Worm (Caenorhabditis elegans) whole organism, L1 larva: ENCODE measurements around the gene cutl-22.

Experiments used
- C04F5.9 ChIP-seq: sonication (generic microtip); optimal IDR thresholded peaks from 2 replicates; lab custom pipeline; 2016; ENCODE audit warnings: missing genetic modification characterization, missing compliant biosample characterization
- C16A3.4 ChIP-seq: fragments of 150-350 bp; optimal IDR thresholded peaks from 2 replicates; lab custom pipeline; 2014; ENCODE audit warnings: missing biosample characterization, missing genetic modification characterization
- C34B4.2 ChIP-seq: sonication (generic microtip); optimal IDR thresholded peaks from 2 replicates; lab custom pipeline; 2017; ENCODE audit warnings: mild to moderate bottlenecking, missing genetic modification characterization, missing compliant biosample characterization
- F16B12.6 ChIP-seq: fragments of 150-350 bp; optimal IDR thresholded peaks from 2 replicates; lab custom pipeline; 2014; ENCODE audit warnings: missing biosample characterization, missing genetic modification characterization
- Y116A8C.19 ChIP-seq: sonication (generic microtip); optimal IDR thresholded peaks from 2 replicates; lab custom pipeline; 2016; ENCODE audit warnings: missing compliant biosample characterization, missing genetic modification characterization, borderline replicate concordance
- aha-1 ChIP-seq: fragments of 150-350 bp; optimal IDR thresholded peaks from 2 replicates; lab custom pipeline; 2014; ENCODE audit warnings: missing biosample characterization, missing genetic modification characterization
- ceh-63 ChIP-seq: fragments of 200-800 bp; sonication (Bioruptor generic); optimal IDR thresholded peaks from 2 replicates; lab custom pipeline; 2018; ENCODE audit warnings: mild to moderate bottlenecking, missing genetic modification characterization, missing compliant biosample characterization
- ceh-82 ChIP-seq, 3 experiments: fragments of 150-350 bp in 1 of 3; sonication (generic microtip) in 2 of 3; optimal IDR thresholded peaks; 2 replicates each; lab custom pipeline; 2014 to 2017; ENCODE audit warnings: missing biosample characterization in 3 of 3, missing genetic modification characterization in 3 of 3
- ces-1 ChIP-seq: fragments of 150-350 bp; optimal IDR thresholded peaks from 2 replicates; lab custom pipeline; 2014; ENCODE audit warnings: missing biosample characterization, missing genetic modification reagents, missing genetic modification characterization
- dpl-1 ChIP-seq, 3 experiments: fragments of 150-350 bp in 2 of 3; sonication (generic microtip) in 1 of 3; optimal IDR thresholded peaks; 2 replicates each; lab custom pipeline; 2014 to 2017; ENCODE audit warnings: missing biosample characterization in 3 of 3, missing genetic modification characterization in 3 of 3, missing genetic modification reagents in 3 of 3
- dsc-1 ChIP-seq: sonication (generic microtip); optimal IDR thresholded peaks from 2 replicates; lab custom pipeline; 2016; ENCODE audit warnings: mild to moderate bottlenecking, missing genetic modification characterization, missing compliant biosample characterization
- efl-1 ChIP-seq, 4 experiments: fragments of 150-350 bp; optimal IDR thresholded peaks in 3 of 4; peaks in 1 of 4; 1 replicate in 1 of 4; 2 replicates in 3 of 4; lab custom pipeline; 2014; ENCODE audit warnings: missing biosample characterization in 2 of 4, missing genetic modification characterization in 2 of 4, missing genetic modification reagents in 2 of 4
- egl-13 ChIP-seq: sonication (generic microtip); optimal IDR thresholded peaks from 2 replicates; lab custom pipeline; 2016; ENCODE audit warnings: missing genotype, missing genetic modification reagents, missing genetic modification characterization, missing compliant biosample characterization
- elt-2 ChIP-seq: sonication (generic microtip); optimal IDR thresholded peaks from 2 replicates; lab custom pipeline; 2016; ENCODE audit warnings: missing genetic modification characterization, mild to moderate bottlenecking, inconsistent platforms, missing compliant biosample characterization, missing genetic modification reagents
- fkh-4 ChIP-seq: sonication (generic microtip); optimal IDR thresholded peaks from 2 replicates; lab custom pipeline; 2016; ENCODE audit warnings: missing compliant biosample characterization, missing genetic modification characterization, borderline replicate concordance
- fkh-8 ChIP-seq: sonication (generic microtip); optimal IDR thresholded peaks from 2 replicates; lab custom pipeline; 2016; ENCODE audit warnings: mild to moderate bottlenecking, missing genetic modification characterization, missing compliant biosample characterization
- fos-1 ChIP-seq: fragments of 150-350 bp; optimal IDR thresholded peaks from 2 replicates; lab custom pipeline; 2014; ENCODE audit warnings: missing biosample characterization, missing genetic modification characterization
- hlh-17 ChIP-seq: fragments of 200-800 bp; sonication (Bioruptor generic); optimal IDR thresholded peaks from 2 replicates; lab custom pipeline; 2018; ENCODE audit warnings: missing genetic modification characterization, mild to moderate bottlenecking, missing compliant biosample characterization, moderate library complexity, borderline replicate concordance
- hpl-2 ChIP-seq: fragments of 150-350 bp; optimal IDR thresholded peaks from 2 replicates; lab custom pipeline; 2014; ENCODE audit warnings: missing biosample characterization, missing genetic modification reagents, missing genetic modification characterization
- jun-1 ChIP-seq: fragments of 150-350 bp; optimal IDR thresholded peaks from 2 replicates; lab custom pipeline; 2014; ENCODE audit warnings: missing biosample characterization, missing genetic modification reagents, missing genetic modification characterization
- lin-13 ChIP-seq: fragments of 150-350 bp; optimal IDR thresholded peaks from 2 replicates; lab custom pipeline; 2014; ENCODE audit warnings: missing biosample characterization, missing genetic modification reagents, missing genetic modification characterization
- lin-14 ChIP-seq: fragments of 200-800 bp; sonication (Bioruptor generic); optimal IDR thresholded peaks from 2 replicates; lab custom pipeline; 2018; ENCODE audit warnings: mild to moderate bottlenecking, missing genetic modification characterization, moderate library complexity, missing compliant biosample characterization
- lin-15B ChIP-seq: fragments of 150-350 bp; sonication (generic microtip); optimal IDR thresholded peaks from 3 replicates; lab custom pipeline; 2014; ENCODE audit warnings: missing biosample characterization, missing genetic modification characterization
- lsy-2 ChIP-seq, 2 experiments: fragments of 150-350 bp; optimal IDR thresholded peaks; 2 replicates each; lab custom pipeline; 2014; ENCODE audit warnings: missing biosample characterization in 2 of 2, missing genetic modification characterization in 2 of 2
- mab-9 ChIP-seq: fragments of 200-800 bp; sonication (Bioruptor generic); IDR thresholded peaks from 2 replicates; pipeline ENCODE4 v1.3.6; 2022; ENCODE audit warnings: missing genetic modification reagents, missing genetic modification characterization, missing compliant biosample characterization
- mdl-1 ChIP-seq, 2 experiments: fragments of 150-350 bp; optimal IDR thresholded peaks; 2 replicates each; lab custom pipeline; 2014 to 2017; ENCODE audit warnings: missing biosample characterization in 2 of 2, missing genetic modification characterization in 2 of 2, inconsistent platforms in 1 of 2
- mep-1 ChIP-seq: fragments of 150-350 bp; optimal IDR thresholded peaks from 2 replicates; lab custom pipeline; 2014; ENCODE audit warnings: missing biosample characterization, missing genetic modification characterization
- nhr-11 ChIP-seq: fragments of 150-350 bp; optimal IDR thresholded peaks from 2 replicates; lab custom pipeline; 2014; ENCODE audit warnings: missing biosample characterization, missing genetic modification characterization
- nhr-237 ChIP-seq: fragments of 150-350 bp; optimal IDR thresholded peaks from 2 replicates; lab custom pipeline; 2014; ENCODE audit warnings: missing biosample characterization, missing genetic modification characterization
- nhr-47 ChIP-seq: sonication (generic microtip); optimal IDR thresholded peaks from 2 replicates; lab custom pipeline; 2016; ENCODE audit warnings: mild to moderate bottlenecking, missing genetic modification characterization, moderate library complexity, missing compliant biosample characterization
- nhr-71 ChIP-seq: sonication (generic microtip); optimal IDR thresholded peaks from 2 replicates; lab custom pipeline; 2016; ENCODE audit warnings: mild to moderate bottlenecking, missing genetic modification characterization, moderate library complexity, missing compliant biosample characterization
- nhr-85 ChIP-seq: sonication (generic microtip); peaks from one replicate; lab custom pipeline; 2016; ENCODE audit warnings: missing genetic modification characterization, inconsistent platforms, missing compliant biosample characterization
- nhr-90 ChIP-seq: sonication (generic microtip); optimal IDR thresholded peaks from 2 replicates; lab custom pipeline; 2016; ENCODE audit warnings: mild to moderate bottlenecking, missing genetic modification characterization, missing compliant biosample characterization; ENCODE audit not compliant: poor library complexity
- rnt-1 ChIP-seq: sonication (generic microtip); optimal IDR thresholded peaks from 2 replicates; lab custom pipeline; 2016; ENCODE audit warnings: mild to moderate bottlenecking, missing genetic modification characterization, moderate library complexity, missing compliant biosample characterization
- skn-1 ChIP-seq: fragments of 150-350 bp; optimal IDR thresholded peaks from 2 replicates; lab custom pipeline; 2014; ENCODE audit warnings: missing biosample characterization, missing genetic modification characterization
- snpc-4 ChIP-seq: fragments of 150-350 bp; optimal IDR thresholded peaks from 2 replicates; lab custom pipeline; 2014; ENCODE audit warnings: missing biosample characterization, missing genetic modification characterization
- sox-4 ChIP-seq: sonication (generic microtip); optimal IDR thresholded peaks from 2 replicates; lab custom pipeline; 2016; ENCODE audit warnings: missing genetic modification characterization, missing compliant biosample characterization
- sup-37 ChIP-seq: fragments of 200-800 bp; sonication (Bioruptor generic); optimal IDR thresholded peaks from 2 replicates; lab custom pipeline; 2018; ENCODE audit warnings: mild to moderate bottlenecking, missing genetic modification characterization, missing compliant biosample characterization
- swsn-7 ChIP-seq: sonication (generic microtip); optimal IDR thresholded peaks from 2 replicates; lab custom pipeline; 2016; ENCODE audit warnings: missing genetic modification characterization, missing compliant biosample characterization
- tbx-2 ChIP-seq: sonication (generic microtip); optimal IDR thresholded peaks from 2 replicates; lab custom pipeline; 2016; ENCODE audit warnings: missing genetic modification characterization, missing compliant biosample characterization
- tlp-1 ChIP-seq: fragments of 150-350 bp; optimal IDR thresholded peaks from 2 replicates; lab custom pipeline; 2014; ENCODE audit warnings: missing biosample characterization, missing genetic modification characterization
- unc-62 ChIP-seq: fragments of 150-350 bp; optimal IDR thresholded peaks from 2 replicates; lab custom pipeline; 2014; ENCODE audit warnings: missing biosample characterization, missing genetic modification reagents, missing genetic modification characterization
- unc-98 ChIP-seq: fragments of 200-800 bp; sonication (Bioruptor generic); IDR thresholded peaks from 2 replicates; pipeline ENCODE4 v1.3.6; 2022; ENCODE audit warnings: missing genetic modification characterization, missing compliant biosample characterization
- vab-15 ChIP-seq: sonication (generic microtip); optimal IDR thresholded peaks from 2 replicates; lab custom pipeline; 2017; ENCODE audit warnings: missing genotype, mild to moderate bottlenecking, missing genetic modification characterization, missing compliant biosample characterization
- xbp-1 ChIP-seq: sonication (generic microtip); optimal IDR thresholded peaks from 2 replicates; lab custom pipeline; 2016; ENCODE audit warnings: missing genetic modification characterization, missing compliant biosample characterization
- zag-1 ChIP-seq: fragments of 150-350 bp; optimal IDR thresholded peaks from 2 replicates; lab custom pipeline; 2014; ENCODE audit warnings: missing biosample characterization, missing genetic modification characterization
- ztf-4 ChIP-seq: fragments of 150-350 bp; optimal IDR thresholded peaks from 2 replicates; lab custom pipeline; 2014; ENCODE audit warnings: missing biosample characterization, missing genetic modification characterization

cutl-22 gene

ce11 chrV:1112180-1112579, 29.4 kb upstream of the cutl-22 start:
- TF ChIP-seq unc-98 (GFP tag; lab: Robert Waterston, UW) (no peak), sup-37 (GFP tag; lab: Kevin White, UChicago) (no peak), lsy-2 (tag; optimal IDR thresholded peaks at IDR 0.05; lab: Kevin White, UChicago) (no peak), efl-1 (optimal IDR thresholded peaks at IDR 0.05; lab: Kevin White, UChicago) (no peak), efl-1 (GFP tag; optimal IDR thresholded peaks at IDR 0.05 in 1 of 2; lab: Kevin White, UChicago) (peak in 1 of 2 experiments; percentile 38)

DNA sequence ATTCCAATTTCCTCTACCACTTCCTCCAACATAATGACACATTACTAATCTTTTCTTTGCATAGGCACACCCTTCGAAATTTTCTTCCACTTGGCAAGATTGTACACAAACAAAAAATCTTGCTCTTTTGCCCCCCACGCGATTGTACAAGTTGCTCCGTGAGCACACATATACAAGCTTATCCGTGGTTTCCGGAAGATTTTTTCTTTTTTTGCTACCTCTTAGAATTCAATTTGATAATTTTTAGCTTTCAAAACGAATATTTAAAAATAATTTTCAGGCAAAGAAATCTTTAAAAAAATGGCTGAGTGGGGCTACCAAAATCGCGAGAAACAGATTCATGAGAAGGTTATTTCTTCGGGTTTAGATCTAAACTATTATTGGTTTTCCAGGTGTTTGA, 28.9 kb upstream of the cutl-22 start, which contains the start of gene Y50D4B.1:
Y50D4B.1 (plus strand) TSS at position 301 of the 400 bp plus-strand sequence.
- TF ChIP-seq unc-62 (GFP tag; lab: Kevin White, UChicago) (no peak), unc-98 (GFP tag; lab: Robert Waterston, UW) (no peak), C16A3.4 (tag; lab: Kevin White, UChicago) (no peak), fos-1 (tag; lab: Kevin White, UChicago) (no peak), ces-1 (no peak), ceh-82 (tag; optimal IDR thresholded peaks at IDR 0.05; lab: Kevin White, UChicago) (no peak), fkh-8 (tag; lab: Kevin White, UChicago) (no peak), ceh-63 (GFP tag; lab: Kevin White, UChicago) (no peak), jun-1 (no peak), xbp-1 (no peak), lin-13 (GFP tag; lab: Kevin White, UChicago) (no peak), nhr-71 (no peak), aha-1 (tag; lab: Kevin White, UChicago) (no peak), lin-14 (GFP tag; lab: Kevin White, UChicago) (no peak), mep-1 (tag; lab: Kevin White, UChicago) (no peak), F16B12.6 (no peak)
- TF ChIP-seq, all 84 proteins: peak for 0

DNA sequence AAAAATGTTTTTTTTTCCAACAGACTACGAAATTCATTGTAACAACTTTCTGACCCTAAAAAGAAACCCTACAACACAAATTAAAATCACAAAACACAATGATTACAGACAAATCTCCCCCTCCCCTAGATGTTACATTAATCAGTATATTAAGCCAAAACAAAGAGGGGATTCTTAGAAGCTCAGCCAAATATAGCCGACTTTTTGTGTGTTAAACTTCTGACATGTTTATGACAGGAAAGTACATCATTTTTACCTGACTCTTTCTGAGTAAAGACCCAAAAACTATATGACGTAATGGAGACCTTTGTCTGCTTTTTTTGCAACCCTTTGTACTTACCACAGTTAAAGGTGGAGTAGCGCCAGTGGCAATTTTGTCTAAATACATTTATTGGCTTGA, 21.4 kb upstream of the cutl-22 start:
- no peak for TF ChIP-seq skn-1
- no peak for TF ChIP-seq egl-13 (tag; lab: Kevin White, UChicago)
- TF ChIP-seq snpc-4 (tag; lab: Kevin White, UChicago), result no peak
- no peak for TF ChIP-seq Y116A8C.19 (tag; lab: Kevin White, UChicago)
- peak; percentile 70 for TF ChIP-seq fkh-8 (tag; lab: Kevin White, UChicago)
- TF ChIP-seq tlp-1 (tag; lab: Kevin White, UChicago), result no peak
- TF ChIP-seq fkh-4 (tag; lab: Kevin White, UChicago), result no peak
- TF ChIP-seq unc-98 (GFP tag; lab: Robert Waterston, UW), result no peak
- no peak for TF ChIP-seq tbx-2 (tag; lab: Kevin White, UChicago)
- TF ChIP-seq jun-1, result no peak
- no peak for TF ChIP-seq dpl-1 (GFP tag; optimal IDR thresholded peaks at IDR 0.05; lab: Kevin White, UChicago)
- no peak for TF ChIP-seq sox-4 (tag; lab: Kevin White, UChicago)
- peak; percentile 77 for TF ChIP-seq dsc-1
- no peak for TF ChIP-seq elt-2 (tag; lab: Kevin White, UChicago)
- TF ChIP-seq lin-15B (tag; lab: Kevin White, UChicago), result no peak
- TF ChIP-seq ceh-82 (tag; optimal IDR thresholded peaks at IDR 0.05; lab: Kevin White, UChicago), result no peak
- peak; percentile 42 for TF ChIP-seq nhr-47 (tag; lab: Kevin White, UChicago)
- TF ChIP-seq vab-15, result no peak
- no peak for TF ChIP-seq C34B4.2 (tag; lab: Kevin White, UChicago)
- no peak for TF ChIP-seq nhr-237 (tag; lab: Kevin White, UChicago)
- TF ChIP-seq xbp-1, result no peak
- no peak for TF ChIP-seq C04F5.9
- no peak for TF ChIP-seq rnt-1
- TF ChIP-seq hlh-17, result no peak
- TF ChIP-seq hpl-2 (GFP tag; lab: Kevin White, UChicago), result no peak
- TF ChIP-seq zag-1 (tag; lab: Kevin White, UChicago), result no peak
- TF ChIP-seq swsn-7, result no peak
- no peak for TF ChIP-seq lin-14 (GFP tag; lab: Kevin White, UChicago)
- TF ChIP-seq nhr-11 (tag; lab: Kevin White, UChicago), result no peak
- TF ChIP-seq mab-9 (GFP tag; lab: Robert Waterston, UW), result no peak
- no peak for TF ChIP-seq ceh-63 (GFP tag; lab: Kevin White, UChicago)
- TF ChIP-seq efl-1 (optimal IDR thresholded peaks at IDR 0.05; lab: Kevin White, UChicago), result no peak
- no peak for TF ChIP-seq efl-1 (GFP tag; optimal IDR thresholded peaks at IDR 0.05 in 1 of 2; lab: Kevin White, UChicago)
- no peak for TF ChIP-seq ztf-4 (tag; lab: Kevin White, UChicago)
- peak; percentile 1 for TF ChIP-seq nhr-85
- TF ChIP-seq mdl-1 (tag; optimal IDR thresholded peaks at IDR 0.05; lab: Kevin White, UChicago), result no peak
- no peak for TF ChIP-seq mep-1 (tag; lab: Kevin White, UChicago)
- TF ChIP-seq nhr-71, result peak; percentile 54
- no peak for TF ChIP-seq nhr-90 (tag; lab: Kevin White, UChicago)
